Fruit fly (Drosophila melanogaster): Measurements from ENCODE around the gene Pmi.

Gene Pmi

dm6 chr3L:5828684-5829083, 48.8 kb downstream of the Pmi start (continued):
- TF ChIP-seq Atf6 (GFP tag; IDR thresholded peaks at IDR 0.05) (no peak), CG2678 (tag; optimal IDR thresholded peaks at IDR 0.05) (peak; percentile 63), CG7556 (GFP tag; optimal IDR thresholded peaks at IDR 0.05) (peak; percentile 50), CG17385 (GFP tag; optimal IDR thresholded peaks at IDR 0.05) (peak; percentile 3), CG9609 (GFP tag; optimal IDR thresholded peaks at IDR 0.05) (no peak), Ssrp (tag; optimal IDR thresholded peaks at IDR 0.05) (peak; percentile 32), Doc2 (GFP tag; IDR thresholded peaks at IDR 0.05) (no peak), CG12744 (GFP tag; optimal IDR thresholded peaks at IDR 0.05) (no peak), CG8765 (GFP tag; IDR thresholded peaks at IDR 0.05) (no peak), CG12659 (GFP tag; optimal IDR thresholded peaks at IDR 0.05) (peak; percentile 9), CG30403 (GFP tag; optimal IDR thresholded peaks at IDR 0.05) (peak; percentile 48), jumu (GFP tag; optimal IDR thresholded peaks at IDR 0.05) (no peak), eve (GFP tag; optimal IDR thresholded peaks at IDR 0.05) (no peak), unpg (GFP tag; optimal IDR thresholded peaks at IDR 0.05) (peak; percentile 25), croc (GFP tag; conservative IDR thresholded peaks at IDR 0.05) (no peak), gfzf (GFP tag; optimal IDR thresholded peaks at IDR 0.05) (no peak), CG31441 (GFP tag; IDR thresholded peaks at IDR 0.05) (peak; percentile 49; the same call in 1 of the 2 replicates), CG3847 (GFP tag; IDR thresholded peaks at IDR 0.05) (peak; percentile 24; the same call in 1 of the 2 replicates), chm (GFP tag; IDR thresholded peaks at IDR 0.05) (no peak), Hmr (GFP tag; optimal IDR thresholded peaks at IDR 0.05) (peak; percentile 26), CG7839 (tag; optimal IDR thresholded peaks at IDR 0.05) (peak; percentile 48), Taf1 (GFP tag; IDR thresholded peaks at IDR 0.05) (no peak), H2.0 (GFP tag; IDR thresholded peaks at IDR 0.05) (no peak), Mad (GFP tag; optimal IDR thresholded peaks at IDR 0.05) (no peak), danr (GFP tag; IDR thresholded peaks at IDR 0.05) (no peak), lov (optimal IDR thresholded peaks at IDR 0.05) (no peak), lov (GFP tag; IDR thresholded peaks at IDR 0.05) (no peak), CG43689 (GFP tag; IDR thresholded peaks at IDR 0.05) (no peak), CG8388 (GFP tag; optimal IDR thresholded peaks at IDR 0.05) (peak; percentile 5), Bgb (GFP tag; IDR thresholded peaks at IDR 0.05; ENCODE audit: partially characterized antibody) (no peak), CG8359 (GFP tag; optimal IDR thresholded peaks at IDR 0.05; ENCODE audit: borderline replicate concordance) (no peak), Poxn (GFP tag; IDR thresholded peaks at IDR 0.05) (no peak), CG14710 (tag; optimal IDR thresholded peaks at IDR 0.05) (peak; percentile 9), az2 (GFP tag; optimal IDR thresholded peaks at IDR 0.05) (no peak), CG2889 (GFP tag; IDR thresholded peaks at IDR 0.05) (no peak), NC2α (GFP tag; optimal IDR thresholded peaks at IDR 0.05) (no peak), CG5180 (GFP tag; optimal IDR thresholded peaks at IDR 0.05) (no peak), dmrt99B (tag; optimal IDR thresholded peaks at IDR 0.05) (peak; percentile 57), sens (GFP tag) (peak; percentile 79), usp (GFP tag; optimal IDR thresholded peaks at IDR 0.05) (no peak), Hr78 (GFP tag; optimal IDR thresholded peaks at IDR 0.05) (no peak), Usf (GFP tag; optimal IDR thresholded peaks at IDR 0.05) (no peak), CG17361 (GFP tag; IDR thresholded peaks at IDR 0.05) (peak; percentile 70; the same call in 2 of the 3 replicates), Drgx (GFP tag; IDR thresholded peaks at IDR 0.05) (no peak), fu2 (GFP tag; optimal IDR thresholded peaks at IDR 0.05) (no peak), salm (tag; optimal IDR thresholded peaks at IDR 0.05) (no peak), CG13894 (tag; optimal IDR thresholded peaks at IDR 0.05) (no peak), CG33557 (GFP tag; optimal IDR thresholded peaks at IDR 0.05) (no peak), CG4730 (GFP tag; IDR thresholded peaks at IDR 0.05) (no peak), Abd-B (GFP tag; optimal IDR thresholded peaks at IDR 0.05) (peak; percentile 16), Antp (GFP tag; optimal IDR thresholded peaks at IDR 0.05) (no peak), p53 (GFP tag; optimal IDR thresholded peaks at IDR 0.05) (no peak)

Data from whole organism, embryonic.